Worm (Caenorhabditis elegans): ENCODE data around the gene C56E6.7.

ce11 chrII:6560291-6560690, 43.9 kb downstream of the C56E6.7 start:
- no peak for TF ChIP-seq sup-37 (GFP tag; optimal IDR thresholded peaks at IDR 0.05)
- TF ChIP-seq lin-39 (tag; optimal IDR thresholded peaks at IDR 0.05), result no peak
- no peak for TF ChIP-seq elt-3 (tag; optimal IDR thresholded peaks at IDR 0.05)
